Worm (Caenorhabditis elegans) whole organism, late embryonic: ENCODE data around the gene Y38H6C.9.
"Not testable (repeated sequence)": the region's sequence is repeated elsewhere in the genome, so short reads cannot be mapped to it uniquely, and the experiment has no call there.

Source experiments
- ceh-18 ChIP-seq: sonication (generic microtip); optimal IDR thresholded peaks from 2 replicates; lab custom pipeline; 2016; ENCODE audit warnings: missing genetic modification characterization, missing compliant biosample characterization
- ceh-2 ChIP-seq: sonication (generic microtip); optimal IDR thresholded peaks from 2 replicates; lab custom pipeline; 2016; ENCODE audit warnings: missing genotype, missing genetic modification characterization, missing compliant biosample characterization
- ceh-24 ChIP-seq: sonication (generic microtip); optimal IDR thresholded peaks from 2 replicates; lab custom pipeline; 2016; ENCODE audit warnings: mild to moderate bottlenecking, missing genetic modification characterization, missing compliant biosample characterization
- ceh-48 ChIP-seq: sonication (generic microtip); optimal IDR thresholded peaks from 2 replicates; lab custom pipeline; 2016; ENCODE audit warnings: missing genetic modification characterization, inconsistent platforms, missing compliant biosample characterization
- fkh-10 ChIP-seq: fragments of 150-350 bp; optimal IDR thresholded peaks from 2 replicates; lab custom pipeline; 2014; ENCODE audit warnings: missing biosample characterization, missing genetic modification reagents, missing genetic modification characterization
- fkh-6 ChIP-seq: sonication (generic microtip); optimal IDR thresholded peaks from 2 replicates; lab custom pipeline; 2016; ENCODE audit warnings: missing genetic modification characterization, missing compliant biosample characterization
- lin-11 ChIP-seq: fragments of 200-800 bp; sonication (Bioruptor generic); optimal IDR thresholded peaks from 2 replicates; lab custom pipeline; 2018; ENCODE audit warnings: mild to moderate bottlenecking, missing genetic modification characterization, missing compliant biosample characterization
- madf-2 ChIP-seq: sonication (generic microtip); optimal IDR thresholded peaks from 2 replicates; lab custom pipeline; 2017; ENCODE audit warnings: missing genetic modification characterization, missing compliant biosample characterization
- nfya-1 ChIP-seq: sonication (generic microtip); optimal IDR thresholded peaks from 2 replicates; lab custom pipeline; 2017; ENCODE audit warnings: missing genetic modification characterization, mild to moderate bottlenecking, missing compliant biosample characterization, antibody characterized with exemption, moderate library complexity
- nhr-11 ChIP-seq: fragments of 150-350 bp; optimal IDR thresholded peaks from 2 replicates; lab custom pipeline; 2014; ENCODE audit warnings: missing biosample characterization, missing genetic modification characterization
- pha-4 ChIP-seq: fragments of 150-350 bp; optimal IDR thresholded peaks from 2 replicates; lab custom pipeline; 2018; ENCODE audit warnings: missing biosample characterization, missing genetic modification reagents, missing genetic modification characterization
- pqm-1 ChIP-seq: sonication (generic microtip); optimal IDR thresholded peaks from 2 replicates; lab custom pipeline; 2016; ENCODE audit warnings: missing genetic modification characterization, missing compliant biosample characterization
- sox-4 ChIP-seq: sonication (generic microtip); optimal IDR thresholded peaks from 2 replicates; lab custom pipeline; 2017; ENCODE audit warnings: mild to moderate bottlenecking, missing genetic modification characterization, inconsistent platforms, missing compliant biosample characterization
- tbx-2 ChIP-seq: sonication (generic microtip); optimal IDR thresholded peaks from 2 replicates; lab custom pipeline; 2016; ENCODE audit warnings: missing genetic modification characterization, missing compliant biosample characterization

- not testable (repeated sequence) for TF ChIP-seq nfya-1 (tag; lab: Kevin White, UChicago); pha-4 (tag; lab: Kevin White, UChicago); fkh-10; nhr-11 (tag; lab: Kevin White, UChicago); madf-2 (tag; lab: Kevin White, UChicago); pqm-1 (tag; lab: Kevin White, UChicago); ceh-18; sox-4; ceh-24; tbx-2; lin-11 (tag; lab: Kevin White, UChicago); fkh-6; ceh-2 (tag; lab: Kevin White, UChicago); ceh-48 (tag; lab: Kevin White, UChicago)
Measured at ce11 chrV:20564054-20564453, 42.0 kb upstream of the Y38H6C.9 start, which contains the start of gene F26F2.13.
